Fruit fly (Drosophila melanogaster): Measurements from ENCODE around the gene Chchd2.

dm6 chrX:17107401-17107916 is 41.3 kb upstream of the Chchd2 start, which contains the start of gene CG5004:
- TF ChIP-seq pan (optimal IDR thresholded peaks at IDR 0.05) = no peak
- no peak for TF ChIP-seq usp (GFP tag; optimal IDR thresholded peaks at IDR 0.05)
- TF ChIP-seq dsf (GFP tag; optimal IDR thresholded peaks at IDR 0.05; ENCODE audit: borderline replicate concordance) = no peak
- TF ChIP-seq psq (GFP tag; optimal IDR thresholded peaks at IDR 0.05) = no peak
- TF ChIP-seq foxo (GFP tag; optimal IDR thresholded peaks at IDR 0.05) = no peak
- TF ChIP-seq N (GFP tag; optimal IDR thresholded peaks at IDR 0.05) = no peak
- TF ChIP-seq h (GFP tag; optimal IDR thresholded peaks at IDR 0.05) = no peak
- peak; percentile 12 for TF ChIP-seq brk (GFP tag; optimal IDR thresholded peaks at IDR 0.05)
- no peak for TF ChIP-seq GATAd (GFP tag; optimal IDR thresholded peaks at IDR 0.05)
- TF ChIP-seq Rel (GFP tag; optimal IDR thresholded peaks at IDR 0.05) = no peak
- no peak for TF ChIP-seq Rel (tag; optimal IDR thresholded peaks at IDR 0.05)
- no peak for TF ChIP-seq CrebA (GFP tag; optimal IDR thresholded peaks at IDR 0.05; ENCODE audit: borderline replicate concordance)
- no peak for TF ChIP-seq woc (GFP tag; optimal IDR thresholded peaks at IDR 0.05)
- no peak for TF ChIP-seq lola (GFP tag; optimal IDR thresholded peaks at IDR 0.05)

Measured in whole organism, wandering third instar larva.